Worm (Caenorhabditis elegans) whole organism, early embryonic: ENCODE data around the gene D2096.7.

ENCODE experiments used
- ama-1 ChIP-seq: fragments of 150-350 bp; optimal IDR thresholded peaks from 2 replicates; lab custom pipeline; 2014
- flt-1 ChIP-seq: fragments of 200-800 bp; sonication (Bioruptor generic); IDR thresholded peaks from 2 replicates; pipeline ENCODE4 v1.3.6; 2022; ENCODE audit warnings: missing genetic modification characterization, missing compliant biosample characterization

DNA sequence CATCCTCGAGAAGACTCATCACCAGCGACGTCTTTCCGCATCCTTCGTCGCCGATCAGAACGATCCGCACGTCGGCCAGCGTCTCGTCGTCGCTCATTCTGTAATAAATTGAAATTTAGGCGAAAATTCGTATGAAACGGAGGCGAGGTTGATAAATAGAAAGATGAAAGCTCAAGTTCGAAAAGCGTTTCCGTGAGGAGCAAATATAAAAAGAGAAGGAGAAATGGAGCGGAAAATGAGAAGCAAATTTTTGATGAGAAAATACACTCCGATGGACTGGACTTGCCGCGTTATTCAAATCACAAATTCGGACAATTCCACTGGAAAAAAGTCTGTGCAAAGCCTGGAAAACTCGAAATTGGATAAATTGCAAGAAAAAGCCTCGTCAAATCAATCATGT is 16.7 kb upstream of the D2096.7 start, which contains the start of gene D2096.11:
- no peak for TF ChIP-seq ama-1 (lab: Kevin White, UChicago)
- TF ChIP-seq flt-1 (GFP tag; lab: Robert Waterston, UW) = no peak
